Worm (Caenorhabditis elegans) whole organism, L3 larva: Measurements from ENCODE around the gene K12H6.2.

Experiments
- aly-2 ChIP-seq: fragments of 150-350 bp; optimal IDR thresholded peaks from 2 replicates; lab custom pipeline; 2014; ENCODE audit warnings: missing biosample characterization, missing genetic modification characterization
- ceh-16 ChIP-seq: sonication (generic microtip); optimal IDR thresholded peaks from 2 replicates; lab custom pipeline; 2017; ENCODE audit warnings: missing biosample characterization, missing genetic modification characterization
- ceh-82 ChIP-seq: fragments of 150-350 bp; optimal IDR thresholded peaks from 2 replicates; lab custom pipeline; 2014; ENCODE audit warnings: missing biosample characterization, missing genetic modification characterization
- elt-1 ChIP-seq: fragments of 150-350 bp; optimal IDR thresholded peaks from 2 replicates; lab custom pipeline; 2014; ENCODE audit warnings: missing biosample characterization, missing genetic modification characterization
- fos-1 ChIP-seq: fragments of 150-350 bp; optimal IDR thresholded peaks from 2 replicates; lab custom pipeline; 2014; ENCODE audit warnings: missing biosample characterization, missing genetic modification characterization
- mml-1 ChIP-seq: fragments of 150-350 bp; sonication (generic microtip); optimal IDR thresholded peaks from 3 replicates; lab custom pipeline; 2014; ENCODE audit warnings: missing biosample characterization, missing genetic modification characterization
- nhr-28 ChIP-seq: fragments of 150-350 bp; optimal IDR thresholded peaks from 2 replicates; lab custom pipeline; 2014; ENCODE audit warnings: missing biosample characterization, missing genetic modification characterization
- nhr-76 ChIP-seq: fragments of 150-350 bp; sonication (generic microtip); optimal IDR thresholded peaks from 5 replicates; lab custom pipeline; 2014; ENCODE audit warnings: missing biosample characterization, missing genetic modification characterization
- skn-1 ChIP-seq: fragments of 150-350 bp; optimal IDR thresholded peaks from 2 replicates; lab custom pipeline; 2014; ENCODE audit warnings: missing biosample characterization, missing genetic modification characterization
- snpc-4 ChIP-seq: fragments of 150-350 bp; optimal IDR thresholded peaks from 2 replicates; lab custom pipeline; 2014; ENCODE audit warnings: missing biosample characterization, missing genetic modification characterization
- unc-39 ChIP-seq: sonication (generic microtip); optimal IDR thresholded peaks from 4 replicates; lab custom pipeline; 2017; ENCODE audit warnings: missing biosample characterization, missing genetic modification characterization
- unc-62 ChIP-seq: fragments of 150-350 bp; sonication (generic microtip); optimal IDR thresholded peaks from 4 replicates; lab custom pipeline; 2014; ENCODE audit warnings: missing biosample characterization, missing genetic modification reagents, missing genetic modification characterization
- zag-1 ChIP-seq: fragments of 150-350 bp; optimal IDR thresholded peaks from 2 replicates; lab custom pipeline; 2014; ENCODE audit warnings: missing biosample characterization, missing genetic modification characterization

DNA sequence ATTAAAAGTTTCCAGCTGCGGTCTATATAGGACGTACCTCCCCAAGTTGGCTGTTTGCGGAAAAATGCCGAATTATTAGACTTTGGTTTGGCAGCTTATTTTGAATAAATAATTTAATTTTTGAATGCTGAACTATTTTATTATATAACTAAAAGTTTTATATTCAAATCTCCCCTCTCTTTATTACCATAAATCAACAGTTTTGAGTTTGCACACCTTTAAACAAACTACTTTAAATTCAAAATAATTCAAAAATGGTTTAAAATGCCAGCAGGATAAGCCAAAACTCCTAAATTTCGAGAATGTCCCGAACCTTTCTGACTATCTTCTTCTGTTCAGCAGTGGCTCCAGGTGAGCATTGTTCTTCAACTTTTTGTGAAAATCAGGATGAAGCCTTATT, 36.1 kb downstream of the K12H6.2 start, which contains the start of gene F08D12.3:
- TF ChIP-seq unc-39 (tag; lab: Kevin White, UChicago) = no peak
- TF ChIP-seq elt-1 = no peak
- TF ChIP-seq unc-62 = no peak
- no peak for TF ChIP-seq mml-1 (tag; lab: Kevin White, UChicago)
- no peak for TF ChIP-seq aly-2
- no peak for TF ChIP-seq ceh-82 (tag; lab: Kevin White, UChicago)
- TF ChIP-seq nhr-76 (tag; lab: Kevin White, UChicago) = no peak
- no peak for TF ChIP-seq skn-1 (tag; lab: Kevin White, UChicago)
- no peak for TF ChIP-seq nhr-28
- TF ChIP-seq zag-1 (tag; lab: Kevin White, UChicago) = no peak
- TF ChIP-seq snpc-4 (tag; lab: Kevin White, UChicago) = no peak
- TF ChIP-seq fos-1 = no peak
- TF ChIP-seq ceh-16 (tag; lab: Kevin White, UChicago) = no peak
